Fruit fly (Drosophila melanogaster): ENCODE data around the gene CG33310.

CG33310 gene

DNA sequence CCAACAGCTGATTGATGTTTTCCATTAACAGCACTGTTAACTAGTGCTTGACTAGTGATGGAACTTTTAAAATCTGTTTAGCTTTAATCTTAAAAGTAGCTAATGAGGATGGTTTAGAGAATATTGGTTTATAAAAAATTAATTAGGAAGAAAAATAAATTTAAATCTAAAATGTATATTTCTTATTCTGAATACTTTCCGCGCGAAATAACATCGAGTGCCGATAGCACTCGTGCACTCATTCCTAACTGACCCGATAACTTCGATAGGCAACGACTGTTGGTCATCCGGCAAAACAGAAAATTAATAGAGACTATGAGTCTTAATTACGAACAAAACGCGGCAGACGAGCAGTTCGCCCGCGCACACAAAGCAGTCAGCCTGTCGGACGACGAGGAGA is 17.0 kb upstream of the CG33310 start, which contains the start of the genes THG and Rnmt (continued):
- TF ChIP-seq Trl (optimal IDR thresholded peaks at IDR 0.05): no peak
- peak; percentile 69 for TF ChIP-seq Trl (GFP tag; optimal IDR thresholded peaks at IDR 0.05)
- TF ChIP-seq NC2α (GFP tag; optimal IDR thresholded peaks at IDR 0.05): no peak
- TF ChIP-seq CG9609 (GFP tag; optimal IDR thresholded peaks at IDR 0.05): no peak
- TF ChIP-seq Awh (GFP tag; IDR thresholded peaks at IDR 0.05): peak; percentile 73
- peak; percentile 70 for TF ChIP-seq CG10209 (GFP tag; optimal IDR thresholded peaks at IDR 0.05)
- TF ChIP-seq CG12659 (GFP tag; optimal IDR thresholded peaks at IDR 0.05): peak; percentile 87
- peak; percentile 62 for TF ChIP-seq peb (GFP tag; IDR thresholded peaks at IDR 0.05)
- TF ChIP-seq Usf (GFP tag; optimal IDR thresholded peaks at IDR 0.05): peak; percentile 41
- peak; percentile 29 for TF ChIP-seq CG17186 (GFP tag; optimal IDR thresholded peaks at IDR 0.05)
- TF ChIP-seq pzg (GFP tag; optimal IDR thresholded peaks at IDR 0.05): peak; percentile 54
- TF ChIP-seq CG13894 (tag; optimal IDR thresholded peaks at IDR 0.05): peak; percentile 74
- TF ChIP-seq CG10147 (GFP tag; optimal IDR thresholded peaks at IDR 0.05): peak; percentile 72
- peak; percentile 91 for TF ChIP-seq Rfx (GFP tag; IDR thresholded peaks at IDR 0.05)
- TF ChIP-seq gce (GFP tag; IDR thresholded peaks at IDR 0.05): peak; percentile 83; the same call in 2 of the 3 replicates
- TF ChIP-seq Fer3 (tag; optimal IDR thresholded peaks at IDR 0.05): peak; percentile 78
- peak; percentile 95 for TF ChIP-seq Med (GFP tag)
- peak; percentile 71 for TF ChIP-seq CG1603 (tag; optimal IDR thresholded peaks at IDR 0.05)
- TF ChIP-seq NfI (GFP tag; optimal IDR thresholded peaks at IDR 0.05): peak; percentile 83
- peak; percentile 61 for TF ChIP-seq CG34376 (GFP tag; optimal IDR thresholded peaks at IDR 0.05)
- peak; percentile 81 for TF ChIP-seq ind (GFP tag; optimal IDR thresholded peaks at IDR 0.05)
- TF ChIP-seq hbn (GFP tag; IDR thresholded peaks at IDR 0.05; ENCODE audit: partially characterized antibody): peak; percentile 83
- no peak for TF ChIP-seq sqz (GFP tag; optimal IDR thresholded peaks at IDR 0.05)
- no peak for TF ChIP-seq luna (GFP tag; optimal IDR thresholded peaks at IDR 0.05)
- peak; percentile 68 for TF ChIP-seq gsb (GFP tag; IDR thresholded peaks at IDR 0.05)
- peak; percentile 84 for TF ChIP-seq CG3847 (GFP tag; IDR thresholded peaks at IDR 0.05)
- peak; percentile 60 for TF ChIP-seq Nf-YB (GFP tag; optimal IDR thresholded peaks at IDR 0.05)
- peak; percentile 57 for TF ChIP-seq Side (GFP tag; optimal IDR thresholded peaks at IDR 0.05)
- peak; percentile 79 for TF ChIP-seq hb (GFP tag; IDR thresholded peaks at IDR 0.05; ENCODE audit: partially characterized antibody)
- TF ChIP-seq CG17912 (GFP tag; optimal IDR thresholded peaks at IDR 0.05): peak; percentile 2
- TF ChIP-seq Blimp-1 (GFP tag; optimal IDR thresholded peaks at IDR 0.05): peak; percentile 73
- TF ChIP-seq ac (GFP tag; optimal IDR thresholded peaks at IDR 0.05): no peak
- peak; percentile 68 for TF ChIP-seq B-H1 (GFP tag; IDR thresholded peaks at IDR 0.05)
- peak; percentile 50 for TF ChIP-seq Atf-2 (GFP tag; optimal IDR thresholded peaks at IDR 0.05)
- peak; percentile 67; the same call in 1 of the 2 replicates for TF ChIP-seq klu (GFP tag; IDR thresholded peaks at IDR 0.05)
- peak; percentile 33; the same call in 1 of the 2 replicates for TF ChIP-seq crol (GFP tag; IDR thresholded peaks at IDR 0.05)
- TF ChIP-seq TFAM (GFP tag; optimal IDR thresholded peaks at IDR 0.05): no peak
- peak; percentile 93 for TF ChIP-seq Dbx (GFP tag; IDR thresholded peaks at IDR 0.05)
- TF ChIP-seq sima (GFP tag; optimal IDR thresholded peaks at IDR 0.05): no peak
- TF ChIP-seq CG4404 (GFP tag; IDR thresholded peaks at IDR 0.05): peak; percentile 78
- no peak for TF ChIP-seq grn (GFP tag; optimal IDR thresholded peaks at IDR 0.05)
- no peak for TF ChIP-seq CG10321 (GFP tag; IDR thresholded peaks at IDR 0.05)
- peak; percentile 71 for TF ChIP-seq al (GFP tag; IDR thresholded peaks at IDR 0.05)
- peak; percentile 80 for TF ChIP-seq cas (GFP tag; IDR thresholded peaks at IDR 0.05)
- TF ChIP-seq corto (GFP tag; optimal IDR thresholded peaks at IDR 0.05): no peak
- peak; percentile 63 for TF ChIP-seq CG12104 (GFP tag; optimal IDR thresholded peaks at IDR 0.05)
- peak; percentile 12 for TF ChIP-seq run (tag; optimal IDR thresholded peaks at IDR 0.05)
- peak; percentile 84 for TF ChIP-seq CG10267 (tag; optimal IDR thresholded peaks at IDR 0.05)
- TF ChIP-seq pho (GFP tag; optimal IDR thresholded peaks at IDR 0.05): peak; percentile 67
- peak; percentile 41 for TF ChIP-seq pnt (GFP tag; optimal IDR thresholded peaks at IDR 0.05)
- TF ChIP-seq ash1 (GFP tag; optimal IDR thresholded peaks at IDR 0.05): no peak
- TF ChIP-seq wek (GFP tag; optimal IDR thresholded peaks at IDR 0.05): no peak
